Worm (Caenorhabditis elegans): Measurements from ENCODE around the gene abhd-3.2.

DNA sequence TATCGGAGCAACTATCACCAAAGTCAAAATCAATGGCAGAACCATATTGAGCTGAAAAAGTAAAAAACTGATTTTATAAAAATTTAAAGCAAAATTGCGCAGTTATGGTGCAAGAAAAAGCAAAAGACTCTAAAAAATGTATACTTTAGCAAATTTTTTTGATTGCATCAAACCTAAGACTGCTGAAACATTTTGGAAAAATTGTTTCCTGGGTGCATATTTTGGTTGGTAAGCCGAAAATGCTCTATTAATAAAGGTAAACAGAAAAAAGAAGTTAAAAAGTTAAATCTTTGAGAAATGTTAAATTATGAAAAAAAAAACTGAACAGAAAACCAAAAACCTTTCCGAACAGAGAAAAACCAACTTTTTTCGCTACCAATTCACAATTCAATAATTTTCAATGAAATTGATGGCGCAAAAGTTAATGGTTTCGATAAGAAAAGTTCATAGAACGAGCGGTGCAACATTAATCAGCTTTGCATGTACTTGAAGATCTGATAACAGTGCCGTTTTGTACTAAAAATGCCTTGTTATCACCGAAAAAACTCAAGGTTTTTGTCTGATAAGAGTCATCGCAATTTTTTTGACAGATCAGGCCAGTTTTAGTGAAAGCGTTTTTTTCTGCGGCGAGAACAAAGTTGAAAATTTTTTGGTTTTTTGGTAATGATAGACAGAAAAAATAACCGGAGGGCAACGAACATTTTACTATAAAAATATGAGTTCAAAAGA lies at the start of gene abhd-3.2:
- TF ChIP-seq cog-1 (tag; optimal IDR thresholded peaks at IDR 0.05) (no peak), ztf-23 (GFP tag; IDR thresholded peaks at IDR 0.05) (no peak), flt-1 (GFP tag; IDR thresholded peaks at IDR 0.05) (no peak), med-1 (GFP tag; optimal IDR thresholded peaks at IDR 0.05; ENCODE audit: insufficient read depth) (no peak), T22C8.4 (GFP tag; IDR thresholded peaks at IDR 0.05) (no peak), tab-1 (GFP tag; IDR thresholded peaks at IDR 0.05) (no peak), klf-2 (GFP tag; conservative IDR thresholded peaks at IDR 0.05) (no peak), ref-1 (GFP tag; conservative IDR thresholded peaks at IDR 0.05) (no peak)

Measured in whole organism, midembryonic.